Worm (Caenorhabditis elegans): ENCODE measurements around the gene clec-137.

clec-137 gene

DNA sequence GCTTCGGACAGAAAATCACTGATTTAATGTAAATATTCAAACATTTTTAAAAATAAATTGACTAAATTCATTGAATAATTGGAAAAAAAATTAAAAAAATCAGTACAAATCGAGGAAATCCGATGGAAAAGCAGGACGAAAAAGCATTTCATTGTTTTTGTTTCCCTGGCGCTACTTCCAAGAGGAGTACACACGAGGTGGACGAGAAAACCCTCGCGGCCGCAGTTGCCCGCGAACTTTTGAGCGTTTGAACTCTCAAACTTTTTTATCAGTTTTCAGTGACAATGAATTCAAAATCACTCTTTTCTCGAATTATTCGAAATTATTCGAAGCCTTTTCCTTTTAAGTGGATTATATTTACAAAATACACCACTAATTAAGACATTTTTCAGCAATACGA lies 14.9 kb downstream of the clec-137 start, which contains the start of gene F35D11.4 (continued):
- TF ChIP-seq ztf-18 (tag; optimal IDR thresholded peaks at IDR 0.05) (peak; percentile 35), pbrm-1 (GFP tag; IDR thresholded peaks at IDR 0.05) (0 out of 2 replicates have a peak, but pooled peaks have one; percentile 49)

DNA sequence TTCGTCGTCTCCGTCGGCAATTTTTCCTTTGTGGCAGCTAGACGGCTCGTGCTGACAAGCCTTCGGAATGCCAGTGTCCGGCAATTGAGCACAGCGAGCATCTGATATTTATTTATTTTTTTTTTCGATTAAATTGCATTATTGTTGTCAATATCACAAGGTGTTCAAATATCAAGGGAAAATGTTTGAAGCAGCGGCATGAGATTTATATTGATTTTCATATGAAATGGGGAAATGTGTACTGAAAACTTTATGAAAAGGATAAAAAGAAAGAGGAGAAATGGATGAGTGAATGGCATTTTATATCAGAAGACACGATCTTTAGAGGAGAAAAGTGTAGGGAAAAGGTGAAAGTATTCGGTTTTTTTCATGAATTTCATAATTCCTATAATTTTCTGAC lies 15.4 kb downstream of the clec-137 start, which contains the start of gene coa-3:
Gene coa-3 (minus strand): TSS at position 101 of the 400 bp plus-strand sequence.
- TF ChIP-seq hmg-1.2 (GFP tag; IDR thresholded peaks at IDR 0.05), result no peak
- TF ChIP-seq B0019.2 (GFP tag; conservative IDR thresholded peaks at IDR 0.05), result no peak
- TF ChIP-seq Y53F4B.3 (GFP tag; IDR thresholded peaks at IDR 0.05), result no peak

DNA sequence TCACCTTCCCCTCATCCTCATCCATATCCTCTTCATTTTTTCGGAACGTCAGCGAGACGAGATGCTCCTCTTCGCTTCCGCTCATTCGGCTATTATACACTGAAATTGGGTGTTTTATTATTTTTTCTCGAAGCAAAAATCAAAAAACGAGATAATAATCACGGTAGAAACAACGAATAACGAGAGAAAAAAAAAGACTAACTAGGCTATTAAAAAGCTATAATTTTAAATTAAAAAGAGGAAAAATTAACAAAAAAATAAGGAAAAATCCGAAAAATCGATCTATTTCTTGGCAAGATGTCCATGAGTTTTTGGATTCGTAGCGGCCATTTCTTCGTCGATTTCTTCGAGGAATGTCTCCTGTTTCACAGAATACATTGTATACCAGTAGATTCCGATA lies 16.6 kb downstream of the clec-137 start, which contains the start of gene ipla-1:
Gene ipla-1 (minus strand): TSS at position 101 of the 400 bp plus-strand sequence.
- TF ChIP-seq pbrm-1 (GFP tag; IDR thresholded peaks at IDR 0.05) (0 out of 2 replicates have a peak, but pooled peaks have one; percentile 24), cebp-2 (GFP tag; IDR thresholded peaks at IDR 0.05) (no peak)

DNA sequence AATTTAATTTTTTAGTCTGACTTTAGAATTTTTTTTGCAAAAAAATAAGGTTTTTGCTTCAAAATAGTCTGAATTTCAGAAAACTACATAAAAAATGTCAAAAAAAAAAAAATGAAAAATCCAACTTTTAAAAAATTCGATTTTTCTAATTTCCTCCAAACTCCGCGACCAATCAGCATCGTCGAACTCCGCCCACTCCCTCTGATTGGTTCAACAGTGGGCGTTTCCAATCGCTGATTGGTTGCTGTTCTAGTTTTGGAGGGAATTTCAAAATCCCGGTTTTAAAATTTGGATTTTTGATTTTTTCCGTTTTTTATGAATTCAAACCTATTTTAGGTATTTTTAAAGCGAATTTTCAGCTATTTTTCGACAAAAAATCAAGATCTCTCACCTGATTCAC lies 17.1 kb downstream of the clec-137 start:
- peak; percentile 70; the same call in 1 of the 2 replicates for TF ChIP-seq nfyb-1 (GFP tag; IDR thresholded peaks at IDR 0.05)
- TF ChIP-seq rpc-1 (optimal IDR thresholded peaks at IDR 0.05), result no peak
- TF ChIP-seq rpc-1 (tag; optimal IDR thresholded peaks at IDR 0.05), result no peak
- TF ChIP-seq aptf-2 (GFP tag; conservative IDR thresholded peaks at IDR 0.05), result no peak

DNA sequence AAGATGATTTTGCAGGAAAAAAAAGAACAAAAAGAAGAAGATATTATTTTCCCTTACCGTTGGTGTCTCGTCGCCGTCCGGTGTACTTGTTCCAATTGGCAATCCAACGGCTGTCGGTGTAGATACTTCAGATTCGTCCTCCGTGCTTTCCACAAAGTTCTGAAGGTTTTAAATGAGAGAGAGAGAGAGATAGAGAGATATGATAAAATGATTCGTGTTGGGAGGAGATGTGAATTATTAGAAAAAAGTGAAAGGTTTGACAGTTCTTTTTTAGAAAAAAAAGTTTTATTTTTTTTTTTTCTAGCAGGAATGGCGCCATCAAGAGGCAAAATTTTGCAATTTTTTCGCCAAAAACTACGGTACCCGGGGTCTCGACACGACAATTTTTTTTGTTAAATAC lies 17.6 kb downstream of the clec-137 start:
- TF ChIP-seq aptf-2 (GFP tag; conservative IDR thresholded peaks at IDR 0.05) (no peak), akir-1 (GFP tag; optimal IDR thresholded peaks at IDR 0.05) (no peak), bed-1 (GFP tag; IDR thresholded peaks at IDR 0.05) (no peak), ztf-26 (tag; optimal IDR thresholded peaks at IDR 0.05) (peak; percentile 31), lin-40 (tag; optimal IDR thresholded peaks at IDR 0.05) (peak; percentile 14), dox-1 (GFP tag; IDR thresholded peaks at IDR 0.05) (no peak), attf-6 (GFP tag; IDR thresholded peaks at IDR 0.05) (no peak), ceh-40 (GFP tag; IDR thresholded peaks at IDR 0.05) (no peak), egrh-3 (GFP tag; IDR thresholded peaks at IDR 0.05) (no peak), xnd-1 (tag; optimal IDR thresholded peaks at IDR 0.05) (no peak), madf-8 (GFP tag; conservative IDR thresholded peaks at IDR 0.05) (no peak), nhr-80 (tag; optimal IDR thresholded peaks at IDR 0.05) (no peak)

DNA sequence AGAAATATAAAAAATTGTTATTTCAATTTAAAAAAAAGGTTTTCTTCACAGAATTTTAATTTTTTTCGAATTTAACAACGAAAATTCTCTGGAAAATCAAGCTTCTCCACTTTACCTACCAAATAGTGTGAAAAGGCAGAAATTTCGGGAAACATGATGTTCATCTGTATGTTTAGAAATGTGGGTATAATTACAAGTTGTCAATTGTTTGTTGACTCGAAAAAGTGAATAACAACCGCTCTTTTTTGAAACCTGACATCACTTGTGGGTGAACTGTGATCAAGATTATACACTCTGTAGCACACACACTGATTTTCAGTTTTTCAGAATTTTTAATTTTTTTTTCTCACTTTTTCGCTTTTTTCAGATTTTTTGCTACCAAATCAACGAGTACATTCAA lies 18.1 kb downstream of the clec-137 start:
- TF ChIP-seq madf-3 (GFP tag; IDR thresholded peaks at IDR 0.05) (no peak), lin-54 (GFP tag; optimal IDR thresholded peaks at IDR 0.05) (no peak), hlh-12 (tag; optimal IDR thresholded peaks at IDR 0.05) (no peak), hlh-26 (GFP tag; conservative IDR thresholded peaks at IDR 0.05) (no peak), hmg-1.2 (GFP tag; IDR thresholded peaks at IDR 0.05) (no peak), ztf-3 (GFP tag; optimal IDR thresholded peaks at IDR 0.05) (no peak)

DNA sequence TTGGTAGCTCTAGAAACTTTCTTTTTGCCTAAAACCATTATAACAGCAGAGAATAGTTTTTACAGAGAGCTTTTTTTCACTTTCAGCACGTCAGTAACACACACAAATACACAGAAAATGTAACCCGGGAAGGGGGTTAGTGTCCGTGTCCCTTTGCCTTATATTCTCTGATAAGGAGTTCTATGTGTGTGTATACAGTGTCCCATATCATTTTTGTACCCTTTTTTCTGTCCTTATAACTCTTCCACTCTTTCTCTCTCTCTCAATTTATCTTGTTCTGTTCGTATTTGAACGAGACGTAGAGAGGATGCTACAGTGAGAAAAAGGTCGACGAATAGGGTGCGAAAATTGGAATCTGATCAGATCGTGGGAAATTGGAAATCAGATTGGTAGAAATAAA lies 19.1 kb downstream of the clec-137 start:
- TF ChIP-seq ets-4 (GFP tag; optimal IDR thresholded peaks at IDR 0.05), result peak; percentile 69
- no peak for TF ChIP-seq pha-4 (tag; optimal IDR thresholded peaks at IDR 0.05)
- peak; percentile 86 for TF ChIP-seq nhr-80 (tag; optimal IDR thresholded peaks at IDR 0.05)
- no peak for TF ChIP-seq cebp-1 (GFP tag; IDR thresholded peaks at IDR 0.05)
- peak; percentile 34 for TF ChIP-seq cebp-1 (tag; optimal IDR thresholded peaks at IDR 0.05)
- no peak for TF ChIP-seq pbrm-1 (GFP tag; IDR thresholded peaks at IDR 0.05)
- TF ChIP-seq sdz-38 (tag; optimal IDR thresholded peaks at IDR 0.05), result no peak
